Worm (Caenorhabditis elegans): Measurements from ENCODE around the gene C46C2.7.

The C46C2.7 gene

ce11 chrIV:9232421-9233141, 38.0 kb downstream of the C46C2.7 start, which contains the start of gene Y11D7A.3:
TSS of gene Y11D7A.3 (plus strand) at chrIV:9233091.
- TF ChIP-seq him-1 (tag; optimal IDR thresholded peaks at IDR 0.05) (no peak), dao-5 (tag; optimal IDR thresholded peaks at IDR 0.05) (no peak), W03F9.2 (tag; optimal IDR thresholded peaks at IDR 0.05) (no peak)

- no peak for TF ChIP-seq dao-5 (tag; optimal IDR thresholded peaks at IDR 0.05)
- no peak for TF ChIP-seq W03F9.2 (tag; optimal IDR thresholded peaks at IDR 0.05)
- no peak for TF ChIP-seq him-1 (tag; optimal IDR thresholded peaks at IDR 0.05)
Observed at ce11 chrIV:9239151-9239550, 44.5 kb downstream of the C46C2.7 start.

ce11 chrIV:9243670-9244069, 49.0 kb downstream of the C46C2.7 start, which contains the start of gene rab-28:
TSS of gene rab-28 (minus strand) at chrIV:9244012.
- no peak for TF ChIP-seq W03F9.2 (tag; optimal IDR thresholded peaks at IDR 0.05)

DNA sequence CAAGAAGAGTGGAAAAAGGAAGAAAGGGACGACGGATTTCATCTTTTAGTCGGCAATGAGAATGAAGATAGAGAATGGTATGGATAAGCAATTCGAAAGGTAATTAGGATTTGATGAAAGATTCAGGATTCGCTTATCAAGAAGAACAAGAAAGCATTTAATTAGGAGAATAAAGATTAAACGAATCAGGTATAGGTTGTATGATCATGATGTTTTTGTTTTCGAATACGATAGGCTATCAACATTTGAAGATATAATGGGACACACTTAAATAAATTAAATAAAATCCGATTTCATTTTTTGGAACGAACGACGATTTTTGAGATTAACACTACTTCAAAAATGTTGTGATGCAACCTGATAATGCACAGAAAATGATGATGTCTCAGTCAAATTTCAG, 50.8 kb downstream of the C46C2.7 start, which contains the start of gene Y11D7A.5:
Y11D7A.5 (minus strand) TSS at position 101 of the 400 bp plus-strand sequence.
- TF ChIP-seq dao-5 (tag; optimal IDR thresholded peaks at IDR 0.05) = no peak
- TF ChIP-seq W03F9.2 (tag; optimal IDR thresholded peaks at IDR 0.05) = no peak
- TF ChIP-seq him-1 (tag; optimal IDR thresholded peaks at IDR 0.05) = no peak

Data from whole organism, L4/young adult.